Worm (Caenorhabditis elegans) whole organism, L1 larva: ENCODE measurements around the gene bar-1.
A peak's percentile ranks its signal among the peaks of the same experiment; 100 is the strongest.

Source experiments
- C04F5.9 ChIP-seq: sonication (generic microtip); optimal IDR thresholded peaks from 2 replicates; lab custom pipeline; 2016; ENCODE audit warnings: missing genetic modification characterization, missing compliant biosample characterization
- C34B4.2 ChIP-seq: sonication (generic microtip); optimal IDR thresholded peaks from 2 replicates; lab custom pipeline; 2017; ENCODE audit warnings: mild to moderate bottlenecking, missing genetic modification characterization, missing compliant biosample characterization
- aha-1 ChIP-seq: fragments of 150-350 bp; optimal IDR thresholded peaks from 2 replicates; lab custom pipeline; 2014; ENCODE audit warnings: missing biosample characterization, missing genetic modification characterization
- blmp-1 ChIP-seq: fragments of 150-350 bp; optimal IDR thresholded peaks from 2 replicates; lab custom pipeline; 2014; ENCODE audit warnings: missing biosample characterization, missing genetic modification characterization
- ceh-8 ChIP-seq: fragments of 200-800 bp; sonication (Bioruptor generic); optimal IDR thresholded peaks from 2 replicates; lab custom pipeline; 2018; ENCODE audit warnings: mild to moderate bottlenecking, missing genetic modification characterization, moderate library complexity, missing compliant biosample characterization
- ceh-82 ChIP-seq, 3 experiments: fragments of 150-350 bp in 1 of 3; sonication (generic microtip) in 2 of 3; optimal IDR thresholded peaks; 2 replicates each; lab custom pipeline; 2014 to 2017; ENCODE audit warnings: missing biosample characterization in 3 of 3, missing genetic modification characterization in 3 of 3
- ceh-88 ChIP-seq: fragments of 200-800 bp; sonication (Bioruptor generic); IDR thresholded peaks from 2 replicates; pipeline ENCODE4 v1.3.6; 2022; ENCODE audit warnings: missing genetic modification characterization, missing compliant biosample characterization
- dpl-1 ChIP-seq, 3 experiments: fragments of 150-350 bp in 2 of 3; sonication (generic microtip) in 1 of 3; optimal IDR thresholded peaks; 2 replicates each; lab custom pipeline; 2014 to 2017; ENCODE audit warnings: missing biosample characterization in 3 of 3, missing genetic modification characterization in 3 of 3, missing genetic modification reagents in 3 of 3
- dsc-1 ChIP-seq: sonication (generic microtip); optimal IDR thresholded peaks from 2 replicates; lab custom pipeline; 2016; ENCODE audit warnings: mild to moderate bottlenecking, missing genetic modification characterization, missing compliant biosample characterization
- efl-1 ChIP-seq, 4 experiments: fragments of 150-350 bp; optimal IDR thresholded peaks in 3 of 4; peaks in 1 of 4; 1 replicate in 1 of 4; 2 replicates in 3 of 4; lab custom pipeline; 2014; ENCODE audit warnings: missing biosample characterization in 2 of 4, missing genetic modification characterization in 2 of 4, missing genetic modification reagents in 2 of 4
- egl-27 ChIP-seq, 2 experiments: fragments of 150-350 bp in 1 of 2; sonication (generic microtip); optimal IDR thresholded peaks; 3 replicates each; lab custom pipeline; 2017 to 2018; ENCODE audit warnings: missing biosample characterization in 2 of 2, missing genetic modification characterization in 2 of 2, missing genetic modification reagents in 2 of 2
- elt-2 ChIP-seq: sonication (generic microtip); optimal IDR thresholded peaks from 2 replicates; lab custom pipeline; 2016; ENCODE audit warnings: missing genetic modification characterization, mild to moderate bottlenecking, inconsistent platforms, missing compliant biosample characterization, missing genetic modification reagents
- elt-3 ChIP-seq, 6 experiments: fragments of 150-350 bp in 1 of 6; sonication (generic microtip); optimal IDR thresholded peaks; 2 replicates each; lab custom pipeline; 2017 to 2018; ENCODE audit warnings: missing biosample characterization in 6 of 6, missing genetic modification characterization in 6 of 6, inconsistent platforms in 1 of 6
- fkh-8 ChIP-seq: sonication (generic microtip); optimal IDR thresholded peaks from 2 replicates; lab custom pipeline; 2016; ENCODE audit warnings: mild to moderate bottlenecking, missing genetic modification characterization, missing compliant biosample characterization
- grh-1 ChIP-seq: fragments of 200-800 bp; sonication (Bioruptor generic); IDR thresholded peaks from 2 replicates; pipeline ENCODE4 v1.3.6; 2022; ENCODE audit warnings: missing genetic modification reagents, missing genetic modification characterization, missing compliant biosample characterization
- irx-1 ChIP-seq: sonication (generic microtip); optimal IDR thresholded peaks from 2 replicates; lab custom pipeline; 2016; ENCODE audit warnings: missing genetic modification characterization, missing compliant biosample characterization
- lin-13 ChIP-seq: fragments of 150-350 bp; optimal IDR thresholded peaks from 2 replicates; lab custom pipeline; 2014; ENCODE audit warnings: missing biosample characterization, missing genetic modification reagents, missing genetic modification characterization
- lin-14 ChIP-seq: fragments of 200-800 bp; sonication (Bioruptor generic); optimal IDR thresholded peaks from 2 replicates; lab custom pipeline; 2018; ENCODE audit warnings: mild to moderate bottlenecking, missing genetic modification characterization, moderate library complexity, missing compliant biosample characterization
- lin-15B ChIP-seq: fragments of 150-350 bp; sonication (generic microtip); optimal IDR thresholded peaks from 3 replicates; lab custom pipeline; 2014; ENCODE audit warnings: missing biosample characterization, missing genetic modification characterization
- lin-35 ChIP-seq, 2 experiments: fragments of 150-350 bp; optimal IDR thresholded peaks; 2 replicates each; lab custom pipeline; 2014; ENCODE audit warnings: missing biosample characterization in 2 of 2, missing genetic modification characterization in 2 of 2, missing genetic modification reagents in 2 of 2
- lin-39 ChIP-seq: fragments of 150-350 bp; optimal IDR thresholded peaks from 2 replicates; lab custom pipeline; 2014; ENCODE audit warnings: missing biosample characterization, missing genetic modification reagents, missing genetic modification characterization
- lsy-2 ChIP-seq, 2 experiments: fragments of 150-350 bp; optimal IDR thresholded peaks; 2 replicates each; lab custom pipeline; 2014; ENCODE audit warnings: missing biosample characterization in 2 of 2, missing genetic modification characterization in 2 of 2
- mdl-1 ChIP-seq, 2 experiments: fragments of 150-350 bp; optimal IDR thresholded peaks; 2 replicates each; lab custom pipeline; 2014 to 2017; ENCODE audit warnings: missing biosample characterization in 2 of 2, missing genetic modification characterization in 2 of 2, inconsistent platforms in 1 of 2
- mep-1 ChIP-seq: fragments of 150-350 bp; optimal IDR thresholded peaks from 2 replicates; lab custom pipeline; 2014; ENCODE audit warnings: missing biosample characterization, missing genetic modification characterization
- nhr-19 ChIP-seq: fragments of 200-800 bp; sonication (Bioruptor generic); conservative IDR thresholded peaks from 2 replicates; pipeline ENCODE4 v1.3.6; 2022; ENCODE audit warnings: missing genetic modification characterization, missing compliant biosample characterization
- nhr-20 ChIP-seq: sonication (generic microtip); optimal IDR thresholded peaks from 2 replicates; lab custom pipeline; 2016; ENCODE audit warnings: mild to moderate bottlenecking, missing genetic modification characterization, missing compliant biosample characterization
- nhr-28 ChIP-seq: fragments of 150-350 bp; optimal IDR thresholded peaks from 2 replicates; lab custom pipeline; 2014; ENCODE audit warnings: missing biosample characterization, missing genetic modification characterization
- nhr-71 ChIP-seq: sonication (generic microtip); optimal IDR thresholded peaks from 2 replicates; lab custom pipeline; 2016; ENCODE audit warnings: mild to moderate bottlenecking, missing genetic modification characterization, moderate library complexity, missing compliant biosample characterization
- nhr-84 ChIP-seq: sonication (generic microtip); optimal IDR thresholded peaks from 2 replicates; lab custom pipeline; 2017; ENCODE audit warnings: missing biosample characterization, missing genetic modification characterization
- nhr-85 ChIP-seq: sonication (generic microtip); peaks from one replicate; lab custom pipeline; 2016; ENCODE audit warnings: missing genetic modification characterization, inconsistent platforms, missing compliant biosample characterization
- nhr-90 ChIP-seq: sonication (generic microtip); optimal IDR thresholded peaks from 2 replicates; lab custom pipeline; 2016; ENCODE audit warnings: mild to moderate bottlenecking, missing genetic modification characterization, missing compliant biosample characterization; ENCODE audit not compliant: poor library complexity
- pqm-1 ChIP-seq: sonication (generic microtip); optimal IDR thresholded peaks from 3 replicates; lab custom pipeline; 2017; ENCODE audit warnings: missing biosample characterization, missing genetic modification characterization
- rnt-1 ChIP-seq: sonication (generic microtip); optimal IDR thresholded peaks from 2 replicates; lab custom pipeline; 2016; ENCODE audit warnings: mild to moderate bottlenecking, missing genetic modification characterization, moderate library complexity, missing compliant biosample characterization
- skn-1 ChIP-seq: fragments of 150-350 bp; optimal IDR thresholded peaks from 2 replicates; lab custom pipeline; 2014; ENCODE audit warnings: missing biosample characterization, missing genetic modification characterization
- swsn-7 ChIP-seq: sonication (generic microtip); optimal IDR thresholded peaks from 2 replicates; lab custom pipeline; 2016; ENCODE audit warnings: missing genetic modification characterization, missing compliant biosample characterization
- tbx-2 ChIP-seq: sonication (generic microtip); optimal IDR thresholded peaks from 2 replicates; lab custom pipeline; 2016; ENCODE audit warnings: missing genetic modification characterization, missing compliant biosample characterization
- tlp-1 ChIP-seq: fragments of 150-350 bp; optimal IDR thresholded peaks from 2 replicates; lab custom pipeline; 2014; ENCODE audit warnings: missing biosample characterization, missing genetic modification characterization
- unc-86 ChIP-seq: sonication (generic microtip); optimal IDR thresholded peaks from 2 replicates; lab custom pipeline; 2016; ENCODE audit warnings: missing genetic modification characterization, missing compliant biosample characterization
- vab-15 ChIP-seq: sonication (generic microtip); optimal IDR thresholded peaks from 2 replicates; lab custom pipeline; 2017; ENCODE audit warnings: missing genotype, mild to moderate bottlenecking, missing genetic modification characterization, missing compliant biosample characterization
- xbp-1 ChIP-seq: sonication (generic microtip); optimal IDR thresholded peaks from 2 replicates; lab custom pipeline; 2016; ENCODE audit warnings: missing genetic modification characterization, missing compliant biosample characterization
- zag-1 ChIP-seq: fragments of 150-350 bp; optimal IDR thresholded peaks from 2 replicates; lab custom pipeline; 2014; ENCODE audit warnings: missing biosample characterization, missing genetic modification characterization
- ztf-11 ChIP-seq, 2 experiments: sonication (generic microtip); optimal IDR thresholded peaks; 2 replicates each; lab custom pipeline; 2016 to 2017; ENCODE audit warnings: missing genetic modification characterization in 2 of 2, missing biosample characterization in 1 of 2, missing compliant biosample characterization in 1 of 2

bar-1 gene

ce11 chrX:7204175-7204574, 33.8 kb upstream of the bar-1 start:
- TF ChIP-seq unc-86 (tag; lab: Kevin White, UChicago) (no peak), tlp-1 (no peak), nhr-20 (tag; lab: Kevin White, UChicago) (no peak), efl-1 (optimal IDR thresholded peaks at IDR 0.05; lab: Kevin White, UChicago) (no peak), efl-1 (GFP tag; optimal IDR thresholded peaks at IDR 0.05 in 1 of 2; lab: Kevin White, UChicago) (peak in 1 of 2 experiments; percentile 26)

ce11 chrX:7200475-7200874, 30.1 kb upstream of the bar-1 start:
- TF ChIP-seq ztf-11 (tag; optimal IDR thresholded peaks at IDR 0.05; lab: Kevin White, UChicago) (no peak), rnt-1 (peak; percentile 13), mdl-1 (tag; optimal IDR thresholded peaks at IDR 0.05; lab: Kevin White, UChicago) (peak in 1 of 2 experiments; percentile 13), elt-2 (peak; percentile 93), C34B4.2 (tag; lab: Kevin White, UChicago) (no peak), nhr-71 (tag; lab: Kevin White, UChicago) (peak; percentile 46), nhr-20 (tag; lab: Kevin White, UChicago) (peak; percentile 6), nhr-19 (peak; percentile 30), lin-35 (GFP tag; optimal IDR thresholded peaks at IDR 0.05; lab: Kevin White, UChicago) (peak in 1 of 2 experiments; percentile 30), vab-15 (tag; lab: Kevin White, UChicago) (no peak), egl-27 (tag; optimal IDR thresholded peaks at IDR 0.05; lab: Kevin White, UChicago) (no peak)

- no peak for TF ChIP-seq fkh-8 (tag; lab: Kevin White, UChicago)
- TF ChIP-seq rnt-1 = no peak
- TF ChIP-seq pqm-1 (tag; lab: Kevin White, UChicago) = no peak
- TF ChIP-seq lin-13 (GFP tag; lab: Kevin White, UChicago) = no peak
- no peak for TF ChIP-seq C04F5.9
- no peak for TF ChIP-seq ceh-8 (GFP tag; lab: Kevin White, UChicago)
- TF ChIP-seq lin-35 (GFP tag; optimal IDR thresholded peaks at IDR 0.05; lab: Kevin White, UChicago) = no peak
- TF ChIP-seq xbp-1 = no peak
Observed at ce11 chrX:7199831-7200414, 29.5 kb upstream of the bar-1 start, which contains the start of gene C55B6.1. TSS of gene C55B6.1 (plus strand) at chrX:7200364.

ce11 chrX:7193894-7194614, 23.6 kb upstream of the bar-1 start, which contains the start of gene dnj-7:
TSS of gene dnj-7 (plus strand) at chrX:7194564.
- TF ChIP-seq aha-1 (tag; lab: Kevin White, UChicago) (no peak), nhr-28 (tag; lab: Kevin White, UChicago) (no peak), xbp-1 (peak; percentile 100), pqm-1 (tag; lab: Kevin White, UChicago) (no peak), lsy-2 (tag; optimal IDR thresholded peaks at IDR 0.05; lab: Kevin White, UChicago) (peak in 1 of 2 experiments; percentile 42), ceh-88 (GFP tag; lab: Robert Waterston, UW) (no peak), elt-3 (tag; optimal IDR thresholded peaks at IDR 0.05; lab: Kevin White, UChicago) (peak in 2 of 6 experiments; percentile 54 to 79), nhr-90 (tag; lab: Kevin White, UChicago) (peak; percentile 33), nhr-85 (tag; lab: Kevin White, UChicago) (peak; percentile 75), mep-1 (tag; lab: Kevin White, UChicago) (peak; percentile 69), C04F5.9 (no peak), rnt-1 (no peak), nhr-20 (tag; lab: Kevin White, UChicago) (peak; percentile 66), lin-15B (tag; lab: Kevin White, UChicago) (peak; percentile 18), efl-1 (optimal IDR thresholded peaks at IDR 0.05; lab: Kevin White, UChicago) (no peak), efl-1 (GFP tag; optimal IDR thresholded peaks at IDR 0.05 in 1 of 2; lab: Kevin White, UChicago) (peak; percentile 10 to 90), tbx-2 (tag; lab: Kevin White, UChicago) (peak; percentile 67), dpl-1 (GFP tag; optimal IDR thresholded peaks at IDR 0.05; lab: Kevin White, UChicago) (peak in 1 of 3 experiments; percentile 23), nhr-84 (no peak), fkh-8 (tag; lab: Kevin White, UChicago) (peak; percentile 2), dsc-1 (tag; lab: Kevin White, UChicago) (peak; percentile 13), irx-1 (peak; percentile 10), skn-1 (tag; lab: Kevin White, UChicago) (no peak), nhr-71 (tag; lab: Kevin White, UChicago) (peak; percentile 79), grh-1 (GFP tag; lab: Robert Waterston, UW) (0 out of 2 replicates have a peak, but pooled peaks have one; percentile 22), ceh-82 (tag; optimal IDR thresholded peaks at IDR 0.05; lab: Kevin White, UChicago) (no peak), swsn-7 (tag; lab: Kevin White, UChicago) (peak; percentile 59), lin-39 (tag; lab: Kevin White, UChicago) (peak; percentile 21), lin-14 (GFP tag; lab: Kevin White, UChicago) (peak; percentile 81), lin-35 (GFP tag; optimal IDR thresholded peaks at IDR 0.05; lab: Kevin White, UChicago) (no peak), zag-1 (no peak), blmp-1 (tag; lab: Kevin White, UChicago) (peak; percentile 39)
